Worm (Caenorhabditis elegans) whole organism, L4 larva: Measurements from ENCODE around the gene cnt-2.

ENCODE experiments used
- D1046.2 ChIP-seq: fragments of 200-800 bp; sonication (Bioruptor generic); IDR thresholded peaks from 2 replicates; pipeline ENCODE4 v1.3.6; 2022; ENCODE audit warnings: missing genetic modification characterization, missing compliant biosample characterization
- F26F4.8 ChIP-seq: fragments of 200-800 bp; sonication (Bioruptor generic); conservative IDR thresholded peaks from 2 replicates; pipeline ENCODE4 v1.3.6; 2022; ENCODE audit warnings: missing genetic modification characterization, missing compliant biosample characterization
- F44E2.7 ChIP-seq: fragments of 200-800 bp; sonication (Bioruptor generic); IDR thresholded peaks from 2 replicates; pipeline ENCODE4 v2.1.2; 2022; ENCODE audit warnings: missing genetic modification characterization, missing compliant biosample characterization
- F49E8.2 ChIP-seq: sonication (generic microtip); optimal IDR thresholded peaks from 2 replicates; lab custom pipeline; 2016; ENCODE audit warnings: missing compliant biosample characterization, mild to moderate bottlenecking, missing genetic modification characterization, borderline replicate concordance
- T20F7.1 ChIP-seq: fragments of 200-800 bp; sonication (Bioruptor generic); optimal IDR thresholded peaks from 2 replicates; lab custom pipeline; 2018; ENCODE audit warnings: mild to moderate bottlenecking, missing genetic modification characterization, missing compliant biosample characterization
- aly-2 ChIP-seq: sonication (generic microtip); optimal IDR thresholded peaks from 2 replicates; lab custom pipeline; 2018; ENCODE audit warnings: missing biosample characterization, missing genetic modification characterization
- ceh-20 ChIP-seq: fragments of 200-800 bp; sonication (Bioruptor generic); IDR thresholded peaks from 2 replicates; pipeline ENCODE4 v1.3.6; 2022; ENCODE audit warnings: missing genetic modification reagents, missing genetic modification characterization, missing compliant biosample characterization
- ceh-28 ChIP-seq: fragments of 150-350 bp; optimal IDR thresholded peaks from 2 replicates; lab custom pipeline; 2014; ENCODE audit warnings: missing biosample characterization, missing genetic modification reagents, missing genetic modification characterization
- cey-2 ChIP-seq: sonication (generic microtip); optimal IDR thresholded peaks from 3 replicates; lab custom pipeline; 2017; ENCODE audit warnings: missing genetic modification characterization, mild to moderate bottlenecking, missing compliant biosample characterization, antibody characterized with exemption, borderline replicate concordance; ENCODE audit not compliant: insufficient read depth
- daf-12 ChIP-seq: fragments of 150-350 bp; optimal IDR thresholded peaks from 2 replicates; lab custom pipeline; 2014; ENCODE audit warnings: missing biosample characterization, missing genetic modification reagents, missing genetic modification characterization
- daf-16 ChIP-seq, 3 experiments: sonication (generic microtip); optimal IDR thresholded peaks; 2 replicates each; lab custom pipeline; 2016 to 2017; ENCODE audit warnings: missing genetic modification characterization in 3 of 3, missing genetic modification reagents in 3 of 3, mild to moderate bottlenecking in 2 of 3, missing compliant biosample characterization in 2 of 3, missing biosample characterization in 1 of 3, moderate library complexity in 1 of 3
- daf-8 ChIP-seq: fragments of 200-800 bp; sonication (Bioruptor generic); IDR thresholded peaks from 2 replicates; pipeline ENCODE4 v1.3.6; 2022; ENCODE audit warnings: missing genetic modification characterization, missing compliant biosample characterization
- dmd-8 ChIP-seq: fragments of 200-800 bp; sonication (Bioruptor generic); IDR thresholded peaks from 2 replicates; pipeline ENCODE4 v1.3.6; 2022; ENCODE audit warnings: missing genetic modification characterization, missing compliant biosample characterization
- dmd-9 ChIP-seq: fragments of 200-800 bp; sonication (Bioruptor generic); IDR thresholded peaks from 2 replicates; pipeline ENCODE4 v1.3.6; 2022; ENCODE audit warnings: missing genetic modification reagents, missing genetic modification characterization, missing compliant biosample characterization
- dve-1 ChIP-seq: sonication (generic microtip); optimal IDR thresholded peaks from 2 replicates; lab custom pipeline; 2017; ENCODE audit warnings: antibody characterized with exemption, mild to moderate bottlenecking, missing genetic modification characterization, missing compliant biosample characterization; ENCODE audit not compliant: insufficient read depth
- fkh-10 ChIP-seq: fragments of 150-350 bp; optimal IDR thresholded peaks from 2 replicates; lab custom pipeline; 2014; ENCODE audit warnings: missing biosample characterization, missing genetic modification reagents, missing genetic modification characterization
- fos-1 ChIP-seq: fragments of 150-350 bp; optimal IDR thresholded peaks from 2 replicates; lab custom pipeline; 2014; ENCODE audit warnings: missing biosample characterization, missing genetic modification characterization
- hif-1 ChIP-seq, 2 experiments: sonication (generic microtip); optimal IDR thresholded peaks; 2 replicates each; lab custom pipeline; 2016 to 2017; ENCODE audit warnings: missing compliant biosample characterization in 2 of 2, missing genetic modification characterization in 2 of 2, missing genetic modification reagents in 2 of 2, missing genotype in 2 of 2, mild to moderate bottlenecking in 1 of 2
- hmg-1.1 ChIP-seq: fragments of 200-800 bp; sonication (Bioruptor generic); IDR thresholded peaks from 2 replicates; pipeline ENCODE4 v1.3.6; 2022; ENCODE audit warnings: missing genetic modification reagents, missing genetic modification characterization, missing compliant biosample characterization
- lir-3 ChIP-seq: sonication (generic microtip); optimal IDR thresholded peaks from 2 replicates; lab custom pipeline; 2016; ENCODE audit warnings: mild to moderate bottlenecking, missing genetic modification characterization, missing compliant biosample characterization
- lsy-2 ChIP-seq, 2 experiments: fragments of 150-350 bp in 1 of 2; sonication (generic microtip) in 1 of 2; optimal IDR thresholded peaks; 2 replicates each; lab custom pipeline; 2014 to 2017; ENCODE audit warnings: missing biosample characterization in 2 of 2, missing genetic modification characterization in 2 of 2
- madf-9 ChIP-seq: fragments of 200-800 bp; sonication (Bioruptor generic); conservative IDR thresholded peaks from 2 replicates; pipeline ENCODE4 v1.3.6; 2022; ENCODE audit warnings: missing genetic modification reagents, missing genetic modification characterization, missing compliant biosample characterization
- mdt-29 ChIP-seq: fragments of 200-800 bp; sonication (Bioruptor generic); IDR thresholded peaks from 2 replicates; pipeline ENCODE4 v1.3.6; 2022; ENCODE audit warnings: missing genetic modification reagents, missing genetic modification characterization, missing compliant biosample characterization
- mxl-2 ChIP-seq: fragments of 200-800 bp; sonication (Bioruptor generic); conservative IDR thresholded peaks from 2 replicates; pipeline ENCODE4 v1.3.6; 2022; ENCODE audit warnings: missing genetic modification reagents, missing genetic modification characterization, missing compliant biosample characterization
- mxl-3 ChIP-seq: fragments of 200-800 bp; sonication (Bioruptor generic); optimal IDR thresholded peaks from 2 replicates; lab custom pipeline; 2018; ENCODE audit warnings: mild to moderate bottlenecking, missing genetic modification characterization, missing compliant biosample characterization
- nhr-111 ChIP-seq: fragments of 200-800 bp; sonication (Bioruptor generic); optimal IDR thresholded peaks from 2 replicates; lab custom pipeline; 2018; ENCODE audit warnings: mild to moderate bottlenecking, missing genetic modification characterization, missing compliant biosample characterization
- nhr-42 ChIP-seq: fragments of 200-800 bp; sonication (Bioruptor generic); IDR thresholded peaks from 2 replicates; pipeline ENCODE4 v1.3.6; 2022; ENCODE audit warnings: missing genetic modification characterization, missing compliant biosample characterization
- nhr-6 ChIP-seq: fragments of 150-350 bp; optimal IDR thresholded peaks from 2 replicates; lab custom pipeline; 2014; ENCODE audit warnings: missing biosample characterization, missing genetic modification characterization
- nhr-76 ChIP-seq: fragments of 150-350 bp; optimal IDR thresholded peaks from 2 replicates; lab custom pipeline; 2014; ENCODE audit warnings: missing biosample characterization, missing genetic modification characterization
- pqm-1 ChIP-seq: sonication (generic microtip); optimal IDR thresholded peaks from 2 replicates; lab custom pipeline; 2017; ENCODE audit warnings: missing biosample characterization, missing genetic modification characterization
- skn-1 ChIP-seq: fragments of 150-350 bp; optimal IDR thresholded peaks from 2 replicates; lab custom pipeline; 2014; ENCODE audit warnings: missing biosample characterization, missing genetic modification characterization
- snpc-1.2 ChIP-seq: fragments of 200-800 bp; sonication (Bioruptor generic); IDR thresholded peaks from 2 replicates; pipeline ENCODE4 v1.3.6; 2022; ENCODE audit warnings: missing genetic modification reagents, missing genetic modification characterization, missing compliant biosample characterization
- snpc-4 ChIP-seq: fragments of 150-350 bp; optimal IDR thresholded peaks from 2 replicates; lab custom pipeline; 2014; ENCODE audit warnings: missing biosample characterization, missing genetic modification characterization
- spr-1 ChIP-seq: sonication (generic microtip); optimal IDR thresholded peaks from 2 replicates; lab custom pipeline; 2016; ENCODE audit warnings: mild to moderate bottlenecking, missing genetic modification characterization, missing compliant biosample characterization
- tag-97 ChIP-seq: fragments of 200-800 bp; sonication (Bioruptor generic); IDR thresholded peaks from 2 replicates; pipeline ENCODE4 v1.3.6; 2022; ENCODE audit warnings: missing genetic modification characterization, missing compliant biosample characterization
- unc-130 ChIP-seq: sonication (generic microtip); optimal IDR thresholded peaks from 2 replicates; lab custom pipeline; 2016; ENCODE audit warnings: missing genetic modification reagents, missing genetic modification characterization, missing compliant biosample characterization
- unc-62 ChIP-seq, 3 experiments: fragments of 150-350 bp in 1 of 3; sonication (generic microtip); optimal IDR thresholded peaks in 2 of 3; peaks in 1 of 3; 1 replicate in 1 of 3; 2 replicates in 2 of 3; lab custom pipeline; 2014 to 2017; ENCODE audit warnings: missing biosample characterization in 3 of 3, missing genetic modification characterization in 3 of 3, missing genetic modification reagents in 3 of 3, missing genotype in 1 of 3
- zfp-2 ChIP-seq: sonication (generic microtip); optimal IDR thresholded peaks from 2 replicates; lab custom pipeline; 2016; ENCODE audit warnings: mild to moderate bottlenecking, missing genetic modification characterization, missing compliant biosample characterization
- zfp-3 ChIP-seq: fragments of 200-800 bp; sonication (Bioruptor generic); conservative IDR thresholded peaks from 2 replicates; pipeline ENCODE4 v1.3.6; 2022; ENCODE audit warnings: missing genetic modification reagents, missing genetic modification characterization, missing compliant biosample characterization
- zip-11 ChIP-seq: fragments of 200-800 bp; sonication (Bioruptor generic); IDR thresholded peaks from 2 replicates; pipeline ENCODE4 v1.3.6; 2022; ENCODE audit warnings: missing genetic modification characterization, missing compliant biosample characterization

Gene cnt-2

DNA sequence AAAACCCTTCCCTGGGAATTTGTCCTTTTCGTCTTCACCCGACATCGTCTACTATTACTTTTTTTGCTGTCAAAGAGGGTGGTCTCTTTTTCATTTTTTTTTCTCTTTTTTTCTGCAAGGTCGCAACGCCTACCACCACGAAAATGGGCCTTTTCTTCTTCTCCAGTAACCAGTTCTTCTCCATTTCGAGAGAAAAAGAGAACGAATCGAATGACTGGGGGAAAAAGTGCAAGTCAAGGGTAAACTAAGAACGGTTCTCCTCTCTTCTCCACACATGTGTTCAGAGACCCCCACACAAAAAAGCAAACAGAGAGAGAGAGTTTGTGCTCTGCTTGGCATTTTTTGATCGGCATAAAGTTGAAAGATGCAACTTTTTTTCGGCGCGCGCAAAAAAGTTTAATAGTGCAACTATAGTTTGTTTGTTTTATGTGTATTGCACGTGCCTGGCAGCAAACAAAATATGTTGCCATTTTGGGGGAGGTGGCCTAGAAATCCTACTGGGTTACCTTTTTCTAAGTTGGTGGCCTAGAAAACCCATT, 18.3 kb upstream of the cnt-2 start (continued):
- TF ChIP-seq fos-1 (no peak), nhr-6 (tag; lab: Kevin White, UChicago) (peak; percentile 34), zfp-2 (tag; lab: Kevin White, UChicago) (no peak), daf-12 (tag; lab: Kevin White, UChicago) (no peak), daf-8 (GFP tag; lab: Robert Waterston, UW) (no peak), nhr-76 (tag; lab: Kevin White, UChicago) (no peak), lir-3 (tag; lab: Kevin White, UChicago) (no peak), fkh-10 (GFP tag; lab: Kevin White, UChicago) (no peak), mdt-29 (GFP tag; lab: Robert Waterston, UW) (no peak), unc-62 (GFP tag; optimal IDR thresholded peaks at IDR 0.05 in 1 of 2; lab: Kevin White, UChicago) (no peak), unc-62 (tag; optimal IDR thresholded peaks at IDR 0.05; lab: Kevin White, UChicago) (no peak), daf-16 (GFP tag; optimal IDR thresholded peaks at IDR 0.05; lab: Kevin White, UChicago) (no peak), daf-16 (tag; optimal IDR thresholded peaks at IDR 0.05; lab: Kevin White, UChicago) (no peak), F44E2.7 (GFP tag; lab: Robert Waterston, UW) (no peak), aly-2 (tag; lab: Kevin White, UChicago) (no peak), snpc-4 (tag; lab: Kevin White, UChicago) (no peak), T20F7.1 (no peak), zip-11 (GFP tag; lab: Robert Waterston, UW) (no peak), nhr-42 (GFP tag; lab: Robert Waterston, UW) (no peak), madf-9 (GFP tag; lab: Robert Waterston, UW) (no peak), mxl-3 (no peak), lsy-2 (tag; optimal IDR thresholded peaks at IDR 0.05; lab: Kevin White, UChicago) (peak in 1 of 2 experiments; percentile 30), mxl-2 (GFP tag; lab: Robert Waterston, UW) (no peak), unc-130 (GFP tag; lab: Kevin White, UChicago) (no peak), D1046.2 (GFP tag; lab: Robert Waterston, UW) (no peak), zfp-3 (GFP tag; lab: Robert Waterston, UW) (no peak), hif-1 (tag; optimal IDR thresholded peaks at IDR 0.05; lab: Kevin White, UChicago) (peak in 1 of 2 experiments; percentile 12), nhr-111 (GFP tag; lab: Kevin White, UChicago) (no peak), spr-1 (tag; lab: Kevin White, UChicago) (no peak), cey-2 (tag; lab: Kevin White, UChicago) (no peak), ceh-20 (GFP tag; lab: Robert Waterston, UW) (no peak), F26F4.8 (GFP tag; lab: Robert Waterston, UW) (no peak), dmd-8 (GFP tag; lab: Robert Waterston, UW) (no peak), snpc-1.2 (no peak), dmd-9 (no peak), skn-1 (tag; lab: Kevin White, UChicago) (no peak), F49E8.2 (no peak), ceh-28 (tag; lab: Kevin White, UChicago) (no peak), pqm-1 (tag; lab: Kevin White, UChicago) (no peak), hmg-1.1 (GFP tag; lab: Robert Waterston, UW) (no peak), dve-1 (peak; percentile 23)
- TF ChIP-seq, all 104 proteins: peak for 12

DNA sequence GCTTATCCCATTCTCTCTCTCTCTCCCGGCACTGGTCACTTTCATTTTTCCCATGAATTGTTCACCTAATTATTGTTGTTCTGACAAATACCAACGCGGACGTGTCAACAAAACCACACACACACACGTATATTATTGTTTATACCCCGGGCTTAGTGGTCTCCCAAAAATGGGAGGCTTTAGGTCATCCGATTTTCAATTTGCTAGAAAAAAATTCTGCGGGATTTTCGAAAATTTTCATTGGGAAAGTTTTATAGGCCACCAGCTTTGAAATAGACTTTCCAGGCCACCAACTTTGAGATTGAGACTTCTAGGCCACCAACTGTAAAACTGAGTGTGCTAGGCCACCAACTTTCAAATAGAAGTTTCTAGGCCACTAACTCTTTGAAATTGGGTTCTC, 16.9 kb upstream of the cnt-2 start:
- peak in 1 of 2 experiments; percentile 92 for TF ChIP-seq unc-62 (GFP tag; optimal IDR thresholded peaks at IDR 0.05 in 1 of 2; lab: Kevin White, UChicago)
- no peak for TF ChIP-seq unc-62 (tag; optimal IDR thresholded peaks at IDR 0.05; lab: Kevin White, UChicago)
- no peak for TF ChIP-seq tag-97 (GFP tag; lab: Robert Waterston, UW)
